Worm (Caenorhabditis elegans) whole organism, L2 larva: ENCODE measurements around the gene nhr-109.

Source experiments
- aly-2 ChIP-seq: fragments of 150-350 bp; optimal IDR thresholded peaks from 2 replicates; lab custom pipeline; 2014; ENCODE audit warnings: missing biosample characterization, missing genetic modification characterization
- nhr-77 ChIP-seq: fragments of 150-350 bp; optimal IDR thresholded peaks from 2 replicates; lab custom pipeline; 2014; ENCODE audit warnings: missing biosample characterization, missing genetic modification characterization

ce11 chrII:4454823-4455222, 21.7 kb downstream of the nhr-109 start:
- TF ChIP-seq nhr-77 (tag; lab: Kevin White, UChicago), result no peak
- TF ChIP-seq aly-2 (tag; lab: Kevin White, UChicago), result no peak
